Worm (Caenorhabditis elegans) whole organism, L1 larva: Measurements from ENCODE around the gene usp-4.

Experiments
- Y116A8C.19 ChIP-seq: sonication (generic microtip); optimal IDR thresholded peaks from 2 replicates; lab custom pipeline; 2016; ENCODE audit warnings: missing compliant biosample characterization, missing genetic modification characterization, borderline replicate concordance
- aly-2 ChIP-seq: fragments of 150-350 bp; optimal IDR thresholded peaks from 2 replicates; lab custom pipeline; 2014; ENCODE audit warnings: missing biosample characterization, missing genetic modification characterization
- ama-1 ChIP-seq: fragments of 150-350 bp; optimal IDR thresholded peaks from 2 replicates; lab custom pipeline; 2014
- fkh-8 ChIP-seq: sonication (generic microtip); optimal IDR thresholded peaks from 2 replicates; lab custom pipeline; 2016; ENCODE audit warnings: mild to moderate bottlenecking, missing genetic modification characterization, missing compliant biosample characterization
- fos-1 ChIP-seq: fragments of 150-350 bp; optimal IDR thresholded peaks from 2 replicates; lab custom pipeline; 2014; ENCODE audit warnings: missing biosample characterization, missing genetic modification characterization
- jun-1 ChIP-seq: fragments of 150-350 bp; optimal IDR thresholded peaks from 2 replicates; lab custom pipeline; 2014; ENCODE audit warnings: missing biosample characterization, missing genetic modification reagents, missing genetic modification characterization
- mep-1 ChIP-seq: fragments of 150-350 bp; optimal IDR thresholded peaks from 2 replicates; lab custom pipeline; 2014; ENCODE audit warnings: missing biosample characterization, missing genetic modification characterization
- nhr-76 ChIP-seq: sonication (generic microtip); optimal IDR thresholded peaks from 2 replicates; lab custom pipeline; 2017; ENCODE audit warnings: missing biosample characterization, missing genetic modification characterization
- snu-23 ChIP-seq: sonication (generic microtip); optimal IDR thresholded peaks from 2 replicates; lab custom pipeline; 2016; ENCODE audit warnings: missing genetic modification characterization, missing compliant biosample characterization

- TF ChIP-seq Y116A8C.19, result no peak
- no peak for TF ChIP-seq fkh-8 (tag; lab: Kevin White, UChicago)
- TF ChIP-seq mep-1 (tag; lab: Kevin White, UChicago), result no peak
- no peak for TF ChIP-seq snu-23 (GFP tag; lab: Kevin White, UChicago)
- TF ChIP-seq aly-2, result no peak
- TF ChIP-seq nhr-76 (tag; lab: Kevin White, UChicago), result no peak
- no peak for TF ChIP-seq jun-1 (tag; lab: Kevin White, UChicago)
- TF ChIP-seq fos-1, result no peak
- no peak for TF ChIP-seq ama-1
These were observed 38.4 kb downstream of the usp-4 start, which contains the start of the genes C17H12.3 and C17H12.12 for ce11 chrIV:6795529-6795928.
